Worm (Caenorhabditis elegans) whole organism, L3 larva: ENCODE results near the gene sre-27.

ENCODE experiments used
- R02D3.7 ChIP-seq: fragments of 150-350 bp; optimal IDR thresholded peaks from 2 replicates; lab custom pipeline; 2014; ENCODE audit warnings: missing biosample characterization, missing genetic modification characterization
- ceh-28 ChIP-seq: fragments of 150-350 bp; optimal IDR thresholded peaks from 2 replicates; lab custom pipeline; 2014; ENCODE audit warnings: missing biosample characterization, missing genetic modification reagents, missing genetic modification characterization
- daf-12 ChIP-seq: fragments of 150-350 bp; optimal IDR thresholded peaks from 2 replicates; lab custom pipeline; 2014; ENCODE audit warnings: missing biosample characterization, missing genetic modification reagents, missing genetic modification characterization
- fkh-2 ChIP-seq: fragments of 150-350 bp; optimal IDR thresholded peaks from 2 replicates; lab custom pipeline; 2014; ENCODE audit warnings: missing biosample characterization, missing genetic modification reagents, missing genetic modification characterization
- fos-1 ChIP-seq: fragments of 150-350 bp; optimal IDR thresholded peaks from 2 replicates; lab custom pipeline; 2014; ENCODE audit warnings: missing biosample characterization, missing genetic modification characterization
- hmg-11 ChIP-seq: sonication (generic microtip); optimal IDR thresholded peaks from 2 replicates; lab custom pipeline; 2016; ENCODE audit warnings: missing genetic modification characterization, missing compliant biosample characterization
- nhr-76 ChIP-seq: fragments of 150-350 bp; sonication (generic microtip); optimal IDR thresholded peaks from 5 replicates; lab custom pipeline; 2014; ENCODE audit warnings: missing biosample characterization, missing genetic modification characterization
- sea-2 ChIP-seq: fragments of 150-350 bp; sonication (generic microtip); optimal IDR thresholded peaks from 4 replicates; lab custom pipeline; 2014; ENCODE audit warnings: missing biosample characterization, missing genetic modification reagents, missing genetic modification characterization
- unc-39 ChIP-seq: sonication (generic microtip); optimal IDR thresholded peaks from 4 replicates; lab custom pipeline; 2017; ENCODE audit warnings: missing biosample characterization, missing genetic modification characterization
- ztf-11 ChIP-seq: fragments of 150-350 bp; optimal IDR thresholded peaks from 2 replicates; lab custom pipeline; 2014; ENCODE audit warnings: missing biosample characterization, missing genetic modification characterization

DNA sequence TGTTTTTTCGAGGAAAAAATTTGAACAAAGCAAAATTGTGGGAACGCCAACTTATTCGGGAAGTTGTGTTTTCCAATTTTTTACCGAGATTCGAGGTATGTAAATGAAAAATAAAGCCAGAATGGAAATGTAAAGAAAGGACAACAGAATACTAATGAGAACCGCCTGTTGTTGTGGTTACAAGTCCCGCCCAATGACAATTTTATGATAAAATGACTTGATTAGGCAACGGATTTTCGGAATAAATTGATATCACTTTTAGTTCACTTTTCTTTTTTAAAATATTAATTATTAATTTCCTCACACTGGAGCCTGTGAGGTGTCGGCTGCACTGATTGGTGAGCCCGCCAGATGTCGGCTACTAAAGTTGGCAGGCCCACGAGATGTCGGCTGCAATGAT, 14.9 kb upstream of the sre-27 start, which contains the start of gene dct-12:
- no peak for TF ChIP-seq fkh-2 (tag; lab: Kevin White, UChicago)
- TF ChIP-seq ztf-11, result no peak
- TF ChIP-seq unc-39 (tag; lab: Kevin White, UChicago), result no peak
- TF ChIP-seq daf-12 (tag; lab: Kevin White, UChicago), result no peak
- no peak for TF ChIP-seq sea-2 (GFP tag; lab: Kevin White, UChicago)
- no peak for TF ChIP-seq hmg-11 (tag; lab: Kevin White, UChicago)
- TF ChIP-seq fos-1 (tag; lab: Kevin White, UChicago), result no peak
- TF ChIP-seq ceh-28, result no peak
- TF ChIP-seq nhr-76 (tag; lab: Kevin White, UChicago), result no peak
- TF ChIP-seq R02D3.7 (tag; lab: Kevin White, UChicago), result no peak
